Fruit fly (Drosophila melanogaster) whole organism, embryonic: ENCODE results near the gene mRpL30.

Source experiments
- CG14710 ChIP-seq: fragments of 200-800 bp; sonication (Bioruptor generic); optimal IDR thresholded peaks from 3 replicates; lab custom pipeline; 2019; ENCODE audit warnings: missing biosample characterization, mild to moderate bottlenecking, missing genetic modification characterization, moderate library complexity
- ERR ChIP-seq: fragments of 200-800 bp; sonication (Bioruptor generic); optimal IDR thresholded peaks from 2 replicates; lab custom pipeline; 2016; ENCODE audit warnings: missing biosample characterization, missing genetic modification characterization
- sens-2 ChIP-seq: fragments of 200-800 bp; sonication (Bioruptor generic); IDR thresholded peaks from 2 replicates; pipeline ENCODE4 v1.3.6; 2022; ENCODE audit warnings: missing biosample characterization, missing genetic modification characterization
- vvl ChIP-seq: fragments of 200-800 bp; sonication (Bioruptor generic); IDR thresholded peaks from 2 replicates; pipeline ENCODE4 v1.3.6; 2022; ENCODE audit warnings: missing biosample characterization, missing genetic modification characterization

dm6 chrX:4643887-4644286 lies 3.8 kb upstream of the mRpL30 start, which contains the start of gene CG3081:
- no peak for TF ChIP-seq sens-2 (GFP tag; lab: Robert Waterston, UW)
- TF ChIP-seq ERR (GFP tag; lab: Kevin White, UChicago) = no peak
- TF ChIP-seq vvl (GFP tag; lab: Robert Waterston, UW) = no peak
- no peak for TF ChIP-seq CG14710 (tag; lab: Kevin White, UChicago)
